Worm (Caenorhabditis elegans): ENCODE measurements around the gene ptr-13.

ce11 chrII:11142571-11142970, 19.7 kb downstream of the ptr-13 start, which contains the start of gene arrd-6:
- TF ChIP-seq K02D7.2 (tag; optimal IDR thresholded peaks at IDR 0.05) (no peak), pqm-1 (tag; optimal IDR thresholded peaks at IDR 0.05) (no peak), hlh-6 (tag; optimal IDR thresholded peaks at IDR 0.05) (no peak), ama-1 (optimal IDR thresholded peaks at IDR 0.05) (no peak), fkh-10 (GFP tag; optimal IDR thresholded peaks at IDR 0.05) (no peak), nfya-1 (tag; optimal IDR thresholded peaks at IDR 0.05) (no peak), rnt-1 (tag; optimal IDR thresholded peaks at IDR 0.05) (no peak), tbx-7 (tag; optimal IDR thresholded peaks at IDR 0.05) (no peak)

Data from whole organism, late embryonic.